Worm (Caenorhabditis elegans): ENCODE results near the gene F35C8.8.

F35C8.8 gene

DNA sequence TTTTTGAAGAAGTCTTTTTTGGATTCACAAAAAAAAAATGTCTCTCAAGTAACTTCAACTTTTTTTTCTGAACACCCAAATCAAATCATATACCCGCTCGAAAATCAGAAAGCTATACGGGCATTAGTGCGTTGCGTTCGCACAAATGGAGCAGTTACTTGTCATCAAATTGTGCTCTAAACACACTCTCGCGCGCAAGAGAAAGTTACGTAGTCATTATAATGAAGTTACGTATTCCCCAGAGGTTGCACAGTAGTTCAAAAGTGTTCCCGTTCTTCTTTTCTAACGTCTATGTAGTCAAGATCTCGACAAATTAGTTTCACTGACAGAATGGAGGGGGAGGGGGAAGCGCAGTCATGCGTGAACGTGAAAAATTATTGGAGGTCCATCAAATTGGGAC lies 50.9 kb downstream of the F35C8.8 start:
- no peak for TF ChIP-seq R02D3.7 (tag; optimal IDR thresholded peaks at IDR 0.05)
- no peak for TF ChIP-seq elt-1 (tag; optimal IDR thresholded peaks at IDR 0.05)
- no peak for TF ChIP-seq lin-13 (GFP tag; optimal IDR thresholded peaks at IDR 0.05)
- TF ChIP-seq lin-39 (tag; optimal IDR thresholded peaks at IDR 0.05): no peak
- no peak for TF ChIP-seq unc-62 (GFP tag; optimal IDR thresholded peaks at IDR 0.05)
- no peak for TF ChIP-seq sem-4 (tag; optimal IDR thresholded peaks at IDR 0.05)
- TF ChIP-seq nhr-23 (tag; optimal IDR thresholded peaks at IDR 0.05): no peak
- TF ChIP-seq ztf-1 (GFP tag; conservative IDR thresholded peaks at IDR 0.05): no peak
